Worm (Caenorhabditis elegans) whole organism, L4 larva: Measurements from ENCODE around the gene clec-1.

ENCODE experiments used
- F37D6.2 ChIP-seq: sonication (generic microtip); optimal IDR thresholded peaks from 2 replicates; lab custom pipeline; 2016; ENCODE audit warnings: mild to moderate bottlenecking, missing genetic modification characterization, missing compliant biosample characterization
- F44E2.7 ChIP-seq: fragments of 200-800 bp; sonication (Bioruptor generic); IDR thresholded peaks from 2 replicates; pipeline ENCODE4 v2.1.2; 2022; ENCODE audit warnings: missing genetic modification characterization, missing compliant biosample characterization
- F49E8.2 ChIP-seq: sonication (generic microtip); optimal IDR thresholded peaks from 2 replicates; lab custom pipeline; 2016; ENCODE audit warnings: missing compliant biosample characterization, mild to moderate bottlenecking, missing genetic modification characterization, borderline replicate concordance
- T20F7.1 ChIP-seq: fragments of 200-800 bp; sonication (Bioruptor generic); optimal IDR thresholded peaks from 2 replicates; lab custom pipeline; 2018; ENCODE audit warnings: mild to moderate bottlenecking, missing genetic modification characterization, missing compliant biosample characterization
- Y48G9A.11 ChIP-seq: fragments of 200-800 bp; sonication (Bioruptor generic); IDR thresholded peaks from 2 replicates; pipeline ENCODE4 v1.3.6; 2022; ENCODE audit warnings: missing genetic modification reagents, missing genetic modification characterization, missing compliant biosample characterization
- Y5F2A.4 ChIP-seq: fragments of 200-800 bp; sonication (Bioruptor generic); optimal IDR thresholded peaks from 2 replicates; lab custom pipeline; 2018; ENCODE audit warnings: mild to moderate bottlenecking, missing genetic modification characterization, missing compliant biosample characterization
- ZK546.5 ChIP-seq, 2 experiments: sonication (generic microtip); optimal IDR thresholded peaks; 2 replicates each; lab custom pipeline; 2017; ENCODE audit warnings: missing biosample characterization in 2 of 2, missing genetic modification characterization in 2 of 2
- aha-1 ChIP-seq: fragments of 150-350 bp; peaks from one replicate; lab custom pipeline; 2014; ENCODE audit warnings: missing biosample characterization, missing genetic modification characterization
- ama-1 ChIP-seq: fragments of 150-350 bp; optimal IDR thresholded peaks from 2 replicates; lab custom pipeline; 2014; ENCODE audit warnings: inconsistent platforms, mixed read lengths
- arid-1 ChIP-seq: fragments of 200-800 bp; sonication (Bioruptor generic); conservative IDR thresholded peaks from 2 replicates; pipeline ENCODE4 v1.3.6; 2022; ENCODE audit warnings: missing genetic modification reagents, missing genetic modification characterization, missing compliant biosample characterization
- ceh-44 ChIP-seq: fragments of 200-800 bp; sonication (Bioruptor generic); IDR thresholded peaks from 2 replicates; pipeline ENCODE4 v1.3.6; 2022; ENCODE audit warnings: missing genetic modification reagents, missing genetic modification characterization, missing compliant biosample characterization
- ceh-62 ChIP-seq: sonication (generic microtip); optimal IDR thresholded peaks from 2 replicates; lab custom pipeline; 2017; ENCODE audit warnings: missing biosample characterization, missing genetic modification characterization
- daf-16 ChIP-seq, 3 experiments: sonication (generic microtip); optimal IDR thresholded peaks; 2 replicates each; lab custom pipeline; 2016 to 2017; ENCODE audit warnings: missing genetic modification characterization in 3 of 3, missing genetic modification reagents in 3 of 3, mild to moderate bottlenecking in 2 of 3, missing compliant biosample characterization in 2 of 3, missing biosample characterization in 1 of 3, moderate library complexity in 1 of 3
- dmd-8 ChIP-seq: fragments of 200-800 bp; sonication (Bioruptor generic); IDR thresholded peaks from 2 replicates; pipeline ENCODE4 v1.3.6; 2022; ENCODE audit warnings: missing genetic modification characterization, missing compliant biosample characterization
- dmd-9 ChIP-seq: fragments of 200-800 bp; sonication (Bioruptor generic); IDR thresholded peaks from 2 replicates; pipeline ENCODE4 v1.3.6; 2022; ENCODE audit warnings: missing genetic modification reagents, missing genetic modification characterization, missing compliant biosample characterization
- duxl-1 ChIP-seq: sonication (generic microtip); optimal IDR thresholded peaks from 2 replicates; lab custom pipeline; 2016; ENCODE audit warnings: mild to moderate bottlenecking, missing genetic modification characterization, moderate library complexity, missing compliant biosample characterization; ENCODE audit not compliant: poor library complexity
- fos-1 ChIP-seq: fragments of 150-350 bp; optimal IDR thresholded peaks from 2 replicates; lab custom pipeline; 2014; ENCODE audit warnings: missing biosample characterization, missing genetic modification characterization
- hif-1 ChIP-seq, 2 experiments: sonication (generic microtip); optimal IDR thresholded peaks; 2 replicates each; lab custom pipeline; 2016 to 2017; ENCODE audit warnings: missing compliant biosample characterization in 2 of 2, missing genetic modification characterization in 2 of 2, missing genetic modification reagents in 2 of 2, missing genotype in 2 of 2, mild to moderate bottlenecking in 1 of 2
- lin-15B ChIP-seq: fragments of 150-350 bp; sonication (generic microtip); optimal IDR thresholded peaks from 3 replicates; lab custom pipeline; 2014; ENCODE audit warnings: missing biosample characterization, missing genetic modification characterization
- lin-29 ChIP-seq: fragments of 200-800 bp; sonication (Bioruptor generic); IDR thresholded peaks from 2 replicates; pipeline ENCODE4 v1.3.6; 2022; ENCODE audit warnings: missing genetic modification reagents, missing genetic modification characterization, missing compliant biosample characterization
- lin-38 ChIP-seq: fragments of 200-800 bp; sonication (Bioruptor generic); IDR thresholded peaks from 2 replicates; pipeline ENCODE4 v1.3.6; 2022; ENCODE audit warnings: missing genetic modification reagents, missing genetic modification characterization, missing compliant biosample characterization
- lin-39 ChIP-seq: fragments of 150-350 bp; optimal IDR thresholded peaks from 2 replicates; lab custom pipeline; 2014; ENCODE audit warnings: missing biosample characterization, missing genetic modification reagents, missing genetic modification characterization
- lir-3 ChIP-seq: sonication (generic microtip); optimal IDR thresholded peaks from 2 replicates; lab custom pipeline; 2016; ENCODE audit warnings: mild to moderate bottlenecking, missing genetic modification characterization, missing compliant biosample characterization
- lsy-2 ChIP-seq, 2 experiments: fragments of 150-350 bp in 1 of 2; sonication (generic microtip) in 1 of 2; optimal IDR thresholded peaks; 2 replicates each; lab custom pipeline; 2014 to 2017; ENCODE audit warnings: missing biosample characterization in 2 of 2, missing genetic modification characterization in 2 of 2
- madf-9 ChIP-seq: fragments of 200-800 bp; sonication (Bioruptor generic); conservative IDR thresholded peaks from 2 replicates; pipeline ENCODE4 v1.3.6; 2022; ENCODE audit warnings: missing genetic modification reagents, missing genetic modification characterization, missing compliant biosample characterization
- mdl-1 ChIP-seq, 2 experiments: fragments of 150-350 bp in 1 of 2; sonication (generic microtip) in 1 of 2; optimal IDR thresholded peaks; 2 replicates each; lab custom pipeline; 2014 to 2017; ENCODE audit warnings: missing biosample characterization in 2 of 2, missing genetic modification characterization in 2 of 2
- mdt-29 ChIP-seq: fragments of 200-800 bp; sonication (Bioruptor generic); IDR thresholded peaks from 2 replicates; pipeline ENCODE4 v1.3.6; 2022; ENCODE audit warnings: missing genetic modification reagents, missing genetic modification characterization, missing compliant biosample characterization
- mep-1 ChIP-seq: fragments of 150-350 bp; sonication (generic microtip); optimal IDR thresholded peaks from 3 replicates; lab custom pipeline; 2014; ENCODE audit warnings: missing biosample characterization, missing genetic modification characterization
- mxl-3 ChIP-seq: fragments of 200-800 bp; sonication (Bioruptor generic); optimal IDR thresholded peaks from 2 replicates; lab custom pipeline; 2018; ENCODE audit warnings: mild to moderate bottlenecking, missing genetic modification characterization, missing compliant biosample characterization
- nhr-10 ChIP-seq: fragments of 150-350 bp; optimal IDR thresholded peaks from 2 replicates; lab custom pipeline; 2014; ENCODE audit warnings: missing biosample characterization, missing genetic modification characterization
- nhr-28 ChIP-seq: fragments of 150-350 bp; optimal IDR thresholded peaks from 2 replicates; lab custom pipeline; 2014; ENCODE audit warnings: missing biosample characterization, missing genetic modification characterization
- nhr-42 ChIP-seq: fragments of 200-800 bp; sonication (Bioruptor generic); IDR thresholded peaks from 2 replicates; pipeline ENCODE4 v1.3.6; 2022; ENCODE audit warnings: missing genetic modification characterization, missing compliant biosample characterization
- nhr-48 ChIP-seq: sonication (generic microtip); optimal IDR thresholded peaks from 2 replicates; lab custom pipeline; 2016; ENCODE audit warnings: mild to moderate bottlenecking, missing genetic modification characterization, missing compliant biosample characterization
- nhr-76 ChIP-seq: fragments of 150-350 bp; optimal IDR thresholded peaks from 2 replicates; lab custom pipeline; 2014; ENCODE audit warnings: missing biosample characterization, missing genetic modification characterization
- nhr-77 ChIP-seq: fragments of 150-350 bp; optimal IDR thresholded peaks from 2 replicates; lab custom pipeline; 2014; ENCODE audit warnings: missing biosample characterization, missing genetic modification characterization
- pha-4 ChIP-seq, 2 experiments: fragments of 150-350 bp in 1 of 2; fragments of 200-800 bp in 1 of 2; sonication (Bioruptor generic) in 1 of 2; IDR thresholded peaks in 1 of 2; optimal IDR thresholded peaks in 1 of 2; 2 replicates each; pipeline versions ENCODE4 v1.3.6 to Lab custom; 2014 to 2022; ENCODE audit warnings: missing genetic modification characterization in 2 of 2, missing genetic modification reagents in 2 of 2, missing biosample characterization in 1 of 2, missing compliant biosample characterization in 1 of 2
- php-3 ChIP-seq: fragments of 200-800 bp; sonication (Bioruptor generic); IDR thresholded peaks from 2 replicates; pipeline ENCODE4 v1.3.6; 2022; ENCODE audit warnings: missing genetic modification reagents, missing genetic modification characterization, missing compliant biosample characterization
- pqm-1 ChIP-seq: sonication (generic microtip); optimal IDR thresholded peaks from 2 replicates; lab custom pipeline; 2017; ENCODE audit warnings: missing biosample characterization, missing genetic modification characterization
- snpc-1.2 ChIP-seq: fragments of 200-800 bp; sonication (Bioruptor generic); IDR thresholded peaks from 2 replicates; pipeline ENCODE4 v1.3.6; 2022; ENCODE audit warnings: missing genetic modification reagents, missing genetic modification characterization, missing compliant biosample characterization
- spr-1 ChIP-seq: sonication (generic microtip); optimal IDR thresholded peaks from 2 replicates; lab custom pipeline; 2016; ENCODE audit warnings: mild to moderate bottlenecking, missing genetic modification characterization, missing compliant biosample characterization
- tra-1 ChIP-seq: fragments of 200-800 bp; sonication (Bioruptor generic); IDR thresholded peaks from 2 replicates; pipeline ENCODE4 v1.3.6; 2022; ENCODE audit warnings: missing genetic modification reagents, missing genetic modification characterization, missing compliant biosample characterization
- unc-130 ChIP-seq: sonication (generic microtip); optimal IDR thresholded peaks from 2 replicates; lab custom pipeline; 2016; ENCODE audit warnings: missing genetic modification reagents, missing genetic modification characterization, missing compliant biosample characterization
- unc-62 ChIP-seq, 3 experiments: fragments of 150-350 bp in 1 of 3; sonication (generic microtip); optimal IDR thresholded peaks in 2 of 3; peaks in 1 of 3; 1 replicate in 1 of 3; 2 replicates in 2 of 3; lab custom pipeline; 2014 to 2017; ENCODE audit warnings: missing biosample characterization in 3 of 3, missing genetic modification characterization in 3 of 3, missing genetic modification reagents in 3 of 3, missing genotype in 1 of 3
- zag-1 ChIP-seq: fragments of 150-350 bp; optimal IDR thresholded peaks from 2 replicates; lab custom pipeline; 2014; ENCODE audit warnings: missing biosample characterization, missing genetic modification characterization
- zfp-3 ChIP-seq: fragments of 200-800 bp; sonication (Bioruptor generic); conservative IDR thresholded peaks from 2 replicates; pipeline ENCODE4 v1.3.6; 2022; ENCODE audit warnings: missing genetic modification reagents, missing genetic modification characterization, missing compliant biosample characterization
- zip-11 ChIP-seq: fragments of 200-800 bp; sonication (Bioruptor generic); IDR thresholded peaks from 2 replicates; pipeline ENCODE4 v1.3.6; 2022; ENCODE audit warnings: missing genetic modification characterization, missing compliant biosample characterization
- ztf-7 ChIP-seq: fragments of 150-350 bp; optimal IDR thresholded peaks from 2 replicates; lab custom pipeline; 2014; ENCODE audit warnings: missing biosample characterization, missing genetic modification characterization

clec-1 gene

DNA sequence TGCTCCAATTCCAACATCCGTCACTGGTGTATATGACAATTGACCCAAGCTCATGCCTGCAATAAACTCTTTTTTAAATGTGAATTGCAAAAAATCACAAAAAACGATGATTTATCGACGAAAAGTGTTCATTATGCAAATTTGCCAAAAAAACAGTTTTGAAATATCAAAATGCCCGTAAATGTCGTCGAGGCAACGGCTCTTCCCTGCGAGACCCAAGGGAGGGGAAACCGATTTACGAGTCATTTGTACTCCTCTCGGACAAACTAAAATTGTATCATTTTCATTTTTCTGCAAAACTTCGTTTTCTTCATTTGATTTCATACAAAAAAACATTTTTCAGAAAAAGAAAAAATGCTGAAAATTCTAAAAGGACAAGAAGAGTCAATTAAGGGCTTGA, 15.4 kb upstream of the clec-1 start, which contains the start of the genes hmgs-1 and F25B4.4 (continued):
- TF ChIP-seq unc-62 (GFP tag; optimal IDR thresholded peaks at IDR 0.05 in 1 of 2; lab: Kevin White, UChicago) (peak in 1 of 2 experiments; percentile 83), unc-62 (tag; optimal IDR thresholded peaks at IDR 0.05; lab: Kevin White, UChicago) (no peak), dmd-8 (GFP tag; lab: Robert Waterston, UW) (no peak), F49E8.2 (tag; lab: Kevin White, UChicago) (peak; percentile 12), duxl-1 (tag; lab: Kevin White, UChicago) (peak; percentile 52), fos-1 (tag; lab: Kevin White, UChicago) (no peak), mdt-29 (no peak)

DNA sequence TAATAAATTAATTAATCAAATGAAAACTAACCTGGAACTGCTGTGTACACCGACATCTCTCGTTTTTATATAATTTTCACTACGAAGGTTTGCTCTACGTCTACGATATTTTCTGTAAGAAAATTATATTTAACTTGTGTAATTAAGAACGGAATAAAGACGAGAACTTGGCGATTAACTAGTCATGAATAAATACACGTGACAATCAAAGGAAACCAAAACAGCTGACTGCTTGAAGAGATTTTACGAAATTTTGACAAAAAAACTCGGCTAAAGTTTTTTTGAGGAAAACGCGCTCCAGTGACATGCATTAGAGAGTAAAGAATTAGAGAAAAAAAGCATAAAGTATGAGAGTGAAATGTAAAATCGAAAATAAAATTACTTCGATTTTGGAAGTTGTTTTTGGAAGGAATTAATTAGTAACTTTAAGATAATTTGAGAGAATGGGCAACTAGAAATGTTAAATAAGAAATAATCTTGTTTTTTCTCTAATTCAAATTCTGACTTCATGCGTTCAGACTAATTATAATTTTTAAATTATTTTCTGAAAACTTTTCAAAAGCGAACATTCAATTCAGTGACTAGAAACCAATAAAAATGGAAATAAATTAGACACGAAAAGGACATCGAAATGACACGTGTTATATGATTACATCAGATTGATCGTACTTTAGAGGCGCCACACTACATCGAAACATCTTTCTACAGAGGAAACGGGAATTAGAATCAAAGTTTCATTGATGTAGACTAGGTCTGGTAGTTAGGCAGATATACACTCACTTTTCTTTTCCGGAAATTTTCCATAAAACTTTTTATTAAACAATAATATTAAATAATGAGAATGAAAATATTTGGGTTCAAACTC, 12.6 kb upstream of the clec-1 start, which contains the start of gene F25B4.7:
TSS of gene F25B4.7 (minus strand) at position 112 of the 865 bp plus-strand sequence.
- no peak for TF ChIP-seq spr-1 (tag; lab: Kevin White, UChicago)
- peak; percentile 44 for TF ChIP-seq mxl-3 (GFP tag; lab: Kevin White, UChicago)
- no peak for TF ChIP-seq ZK546.5 (tag; optimal IDR thresholded peaks at IDR 0.05; lab: Kevin White, UChicago)
- TF ChIP-seq ceh-44: no peak
- no peak for TF ChIP-seq pha-4 (GFP tag; IDR thresholded peaks at IDR 0.05; lab: Robert Waterston, UW)
- no peak for TF ChIP-seq pha-4 (tag; optimal IDR thresholded peaks at IDR 0.05; lab: Kevin White, UChicago)
- peak in 1 of 2 experiments; percentile 13 for TF ChIP-seq lsy-2 (tag; optimal IDR thresholded peaks at IDR 0.05; lab: Kevin White, UChicago)
- peak; percentile 55 for TF ChIP-seq nhr-28 (tag; lab: Kevin White, UChicago)
- TF ChIP-seq lin-39 (tag; lab: Kevin White, UChicago): no peak
- no peak for TF ChIP-seq Y48G9A.11 (GFP tag; lab: Robert Waterston, UW)
- TF ChIP-seq nhr-48: no peak
- TF ChIP-seq lin-15B (tag; lab: Kevin White, UChicago): no peak
- no peak for TF ChIP-seq nhr-77 (tag; lab: Kevin White, UChicago)
- TF ChIP-seq ama-1 (lab: Kevin White, UChicago): no peak
- peak; percentile 54 for TF ChIP-seq ztf-7 (tag; lab: Kevin White, UChicago)
- TF ChIP-seq lin-29 (GFP tag; lab: Robert Waterston, UW): no peak
- no peak for TF ChIP-seq daf-16 (GFP tag; optimal IDR thresholded peaks at IDR 0.05; lab: Kevin White, UChicago)
- peak; percentile 21 for TF ChIP-seq daf-16 (tag; optimal IDR thresholded peaks at IDR 0.05; lab: Kevin White, UChicago)
- TF ChIP-seq nhr-76: no peak
- TF ChIP-seq dmd-9 (GFP tag; lab: Robert Waterston, UW): no peak
- TF ChIP-seq madf-9 (GFP tag; lab: Robert Waterston, UW): no peak
- TF ChIP-seq snpc-1.2 (GFP tag; lab: Robert Waterston, UW): no peak
- peak; percentile 71 for TF ChIP-seq aha-1
- TF ChIP-seq zag-1 (tag; lab: Kevin White, UChicago): no peak
- TF ChIP-seq hif-1 (tag; optimal IDR thresholded peaks at IDR 0.05; lab: Kevin White, UChicago): no peak
- TF ChIP-seq zfp-3 (GFP tag; lab: Robert Waterston, UW): no peak
- no peak for TF ChIP-seq nhr-42 (GFP tag; lab: Robert Waterston, UW)
- TF ChIP-seq F37D6.2 (tag; lab: Kevin White, UChicago): no peak
- no peak for TF ChIP-seq unc-130 (GFP tag; lab: Kevin White, UChicago)
- no peak for TF ChIP-seq php-3
- TF ChIP-seq F44E2.7 (GFP tag; lab: Robert Waterston, UW): no peak
- TF ChIP-seq ceh-62 (tag; lab: Kevin White, UChicago): no peak
- no peak for TF ChIP-seq mep-1 (tag; lab: Kevin White, UChicago)
- TF ChIP-seq tra-1: no peak
- no peak for TF ChIP-seq duxl-1 (tag; lab: Kevin White, UChicago)
- no peak for TF ChIP-seq T20F7.1 (GFP tag; lab: Kevin White, UChicago)
- TF ChIP-seq mdl-1 (tag; optimal IDR thresholded peaks at IDR 0.05; lab: Kevin White, UChicago): peak in 1 of 2 experiments; percentile 64
- no peak for TF ChIP-seq pqm-1
- peak; percentile 45 for TF ChIP-seq lin-38 (GFP tag; lab: Robert Waterston, UW)
- TF ChIP-seq Y5F2A.4 (GFP tag; lab: Kevin White, UChicago): no peak
- TF ChIP-seq lir-3: no peak
- no peak for TF ChIP-seq zip-11 (GFP tag; lab: Robert Waterston, UW)
- no peak for TF ChIP-seq arid-1 (GFP tag; lab: Robert Waterston, UW)
- no peak for TF ChIP-seq nhr-10
